Worm (Caenorhabditis elegans): Measurements from ENCODE around the gene bus-12.
A peak's percentile ranks its signal among the peaks of the same experiment; 100 is the strongest.

bus-12 gene

ce11 chrIV:13247780-13248179, 8.2 kb upstream of the bus-12 start:
- no peak for TF ChIP-seq snpc-4 (tag; optimal IDR thresholded peaks at IDR 0.05)
- TF ChIP-seq ceh-90 (tag; optimal IDR thresholded peaks at IDR 0.05), result no peak
- no peak for TF ChIP-seq sptf-1 (tag; optimal IDR thresholded peaks at IDR 0.05)
- no peak for TF ChIP-seq pqm-1 (tag; optimal IDR thresholded peaks at IDR 0.05)
- no peak for TF ChIP-seq hpl-2 (GFP tag; optimal IDR thresholded peaks at IDR 0.05)
- TF ChIP-seq nhr-19 (GFP tag; conservative IDR thresholded peaks at IDR 0.05), result no peak
- no peak for TF ChIP-seq nhr-84 (tag; optimal IDR thresholded peaks at IDR 0.05)
- TF ChIP-seq efl-1 (optimal IDR thresholded peaks at IDR 0.05), result peak; percentile 0 to 17
- peak in 1 of 2 experiments; percentile 93 for TF ChIP-seq efl-1 (GFP tag; optimal IDR thresholded peaks at IDR 0.05 in 1 of 2)
- no peak for TF ChIP-seq snu-23 (GFP tag; optimal IDR thresholded peaks at IDR 0.05)
- TF ChIP-seq nhr-237 (tag; optimal IDR thresholded peaks at IDR 0.05), result no peak
- no peak for TF ChIP-seq swsn-7 (tag; optimal IDR thresholded peaks at IDR 0.05)
- TF ChIP-seq nhr-20 (tag; optimal IDR thresholded peaks at IDR 0.05), result no peak
- TF ChIP-seq mab-9 (GFP tag; IDR thresholded peaks at IDR 0.05), result no peak
- no peak for TF ChIP-seq efl-3 (GFP tag; optimal IDR thresholded peaks at IDR 0.05)
- TF ChIP-seq nhr-76 (tag; optimal IDR thresholded peaks at IDR 0.05), result no peak
- TF ChIP-seq F16B12.6 (tag; optimal IDR thresholded peaks at IDR 0.05), result no peak
- peak in 1 of 3 experiments; percentile 24 for TF ChIP-seq dpl-1 (GFP tag; optimal IDR thresholded peaks at IDR 0.05)
- TF ChIP-seq nhr-11 (tag; optimal IDR thresholded peaks at IDR 0.05), result no peak
- peak in 1 of 2 experiments; percentile 34 for TF ChIP-seq lin-35 (GFP tag; optimal IDR thresholded peaks at IDR 0.05)
- TF ChIP-seq ceh-82 (tag; optimal IDR thresholded peaks at IDR 0.05), result no peak
- no peak for TF ChIP-seq skn-1 (tag; optimal IDR thresholded peaks at IDR 0.05)
- TF ChIP-seq mef-2 (tag; optimal IDR thresholded peaks at IDR 0.05), result no peak

- TF ChIP-seq lin-14 (GFP tag; optimal IDR thresholded peaks at IDR 0.05) (no peak), nhr-77 (tag; optimal IDR thresholded peaks at IDR 0.05) (no peak), vab-15 (tag; optimal IDR thresholded peaks at IDR 0.05) (no peak), hlh-4 (tag; optimal IDR thresholded peaks at IDR 0.05) (no peak), sptf-1 (tag; optimal IDR thresholded peaks at IDR 0.05) (no peak)
Measured at ce11 chrIV:13250243-13250642, 5.7 kb upstream of the bus-12 start.

- no peak for TF ChIP-seq lsy-2 (tag; optimal IDR thresholded peaks at IDR 0.05)
- TF ChIP-seq snpc-4 (tag; optimal IDR thresholded peaks at IDR 0.05), result no peak
- no peak for TF ChIP-seq egl-13 (tag; optimal IDR thresholded peaks at IDR 0.05)
- TF ChIP-seq dsc-1 (tag; optimal IDR thresholded peaks at IDR 0.05), result no peak
- no peak for TF ChIP-seq vab-15 (tag; optimal IDR thresholded peaks at IDR 0.05)
- peak; percentile 15 for TF ChIP-seq rnt-1 (tag; optimal IDR thresholded peaks at IDR 0.05)
- TF ChIP-seq lin-13 (GFP tag; optimal IDR thresholded peaks at IDR 0.05), result no peak
Measured at ce11 chrIV:13252211-13252610, 3.8 kb upstream of the bus-12 start, which contains the start of gene ttr-51. Gene ttr-51 (minus strand): TSS chrIV:13252311.

- TF ChIP-seq pax-3 (tag; optimal IDR thresholded peaks at IDR 0.05) (no peak), nhr-76 (tag; optimal IDR thresholded peaks at IDR 0.05) (no peak), elt-3 (tag; optimal IDR thresholded peaks at IDR 0.05) (no peak), tbx-2 (tag; optimal IDR thresholded peaks at IDR 0.05) (no peak), elt-2 (tag; optimal IDR thresholded peaks at IDR 0.05) (peak; percentile 94), lir-3 (tag; optimal IDR thresholded peaks at IDR 0.05; ENCODE audit: poor library complexity) (no peak), nhr-85 (tag) (no peak), pag-3 (tag; optimal IDR thresholded peaks at IDR 0.05; ENCODE audit: borderline replicate concordance, insufficient read depth) (peak; percentile 82), ztf-4 (tag; optimal IDR thresholded peaks at IDR 0.05) (no peak), vab-15 (tag; optimal IDR thresholded peaks at IDR 0.05) (no peak), lin-13 (GFP tag; optimal IDR thresholded peaks at IDR 0.05) (no peak), egl-13 (tag; optimal IDR thresholded peaks at IDR 0.05) (no peak), swsn-7 (tag; optimal IDR thresholded peaks at IDR 0.05) (no peak), mdl-1 (tag; optimal IDR thresholded peaks at IDR 0.05) (peak in 1 of 2 experiments; percentile 24), dsc-1 (tag; optimal IDR thresholded peaks at IDR 0.05) (no peak), jun-1 (tag; optimal IDR thresholded peaks at IDR 0.05) (no peak), Y116A8C.19 (tag; optimal IDR thresholded peaks at IDR 0.05; ENCODE audit: borderline replicate concordance) (no peak), F16B12.6 (tag; optimal IDR thresholded peaks at IDR 0.05) (no peak), ceh-90 (tag; optimal IDR thresholded peaks at IDR 0.05) (no peak), nhr-71 (tag; optimal IDR thresholded peaks at IDR 0.05) (peak; percentile 74), aha-1 (tag; optimal IDR thresholded peaks at IDR 0.05) (no peak), lin-35 (GFP tag; optimal IDR thresholded peaks at IDR 0.05) (peak in 1 of 2 experiments; percentile 49), rnt-1 (tag; optimal IDR thresholded peaks at IDR 0.05) (peak; percentile 68), zag-1 (tag; optimal IDR thresholded peaks at IDR 0.05) (no peak), pqm-1 (tag; optimal IDR thresholded peaks at IDR 0.05) (peak; percentile 66), lsy-2 (tag; optimal IDR thresholded peaks at IDR 0.05) (peak; percentile 25 to 58), snu-23 (GFP tag; optimal IDR thresholded peaks at IDR 0.05) (peak; percentile 19), nhr-77 (tag; optimal IDR thresholded peaks at IDR 0.05) (no peak)
Measured at ce11 chrIV:13253841-13254240, 2.1 kb upstream of the bus-12 start, which contains the start of gene ttr-45. Gene ttr-45 (plus strand): TSS chrIV:13254225.
